Worm (Caenorhabditis elegans): ENCODE results near the gene M79.2.
A peak's percentile ranks its signal among the peaks of the same experiment; 100 is the strongest.

The M79.2 gene

DNA sequence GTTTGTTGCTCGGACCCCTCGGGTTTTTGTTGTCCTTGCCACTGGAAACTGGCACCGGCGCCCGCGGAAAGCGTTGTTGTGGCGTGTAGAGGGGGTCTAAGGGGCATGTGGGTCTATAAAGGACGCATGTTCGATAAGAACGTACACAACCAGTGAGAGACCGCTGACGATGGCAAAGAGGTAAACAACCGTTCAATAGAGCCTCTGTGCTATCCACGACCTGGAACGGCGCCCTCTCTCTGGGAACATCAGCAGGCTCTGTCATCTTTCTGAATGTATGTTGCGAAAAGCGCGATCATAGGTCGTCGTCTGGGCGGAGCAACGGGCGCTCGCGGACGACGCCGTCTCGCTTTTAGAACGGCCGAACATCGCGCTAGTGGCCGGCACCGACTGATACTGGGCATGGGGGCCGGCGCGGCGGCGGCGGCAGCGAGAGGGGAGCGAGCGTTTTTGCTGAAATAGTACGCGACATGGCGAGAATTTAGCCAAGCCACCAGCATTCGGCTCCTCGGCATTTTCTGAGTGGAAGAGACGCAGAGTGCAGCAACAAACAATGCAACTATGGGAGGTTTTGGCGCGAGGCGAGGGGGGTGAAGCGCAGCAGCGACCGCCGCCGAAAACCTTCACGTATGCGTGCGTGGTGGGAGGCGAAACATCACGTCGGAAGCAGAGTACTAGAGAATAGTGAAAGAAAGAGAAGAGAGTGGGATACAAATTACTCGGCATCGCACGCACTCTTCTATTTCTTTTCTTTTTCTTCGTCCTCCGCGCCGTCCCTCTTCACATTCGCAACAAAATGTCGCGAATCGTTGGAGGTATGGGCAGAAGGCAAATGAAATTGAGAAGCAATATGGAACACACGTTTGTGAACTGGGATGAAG lies 8.7 kb upstream of the M79.2 start (continued):
- TF ChIP-seq efl-3 (GFP tag; optimal IDR thresholded peaks at IDR 0.05): no peak
- TF ChIP-seq elt-2 (tag; optimal IDR thresholded peaks at IDR 0.05): peak; percentile 63
- TF ChIP-seq sup-37 (GFP tag; optimal IDR thresholded peaks at IDR 0.05): no peak
- peak; percentile 41 for TF ChIP-seq skn-1 (tag; optimal IDR thresholded peaks at IDR 0.05)
- TF ChIP-seq fkh-10 (GFP tag; optimal IDR thresholded peaks at IDR 0.05): peak; percentile 86
- no peak for TF ChIP-seq hpl-2 (GFP tag; optimal IDR thresholded peaks at IDR 0.05)
- peak; percentile 54 for TF ChIP-seq nhr-90 (tag; optimal IDR thresholded peaks at IDR 0.05; ENCODE audit: poor library complexity)
- no peak for TF ChIP-seq hlh-4 (tag; optimal IDR thresholded peaks at IDR 0.05)
- peak; percentile 75 for TF ChIP-seq ztf-4 (tag; optimal IDR thresholded peaks at IDR 0.05)
- TF ChIP-seq unc-130 (tag; optimal IDR thresholded peaks at IDR 0.05): peak; percentile 35
- peak; percentile 9 for TF ChIP-seq vab-15 (tag; optimal IDR thresholded peaks at IDR 0.05)
- TF ChIP-seq hlh-17 (GFP tag; optimal IDR thresholded peaks at IDR 0.05; ENCODE audit: borderline replicate concordance): no peak
- peak; percentile 76 for TF ChIP-seq nhr-85 (tag)
- no peak for TF ChIP-seq aha-1 (tag; optimal IDR thresholded peaks at IDR 0.05)
- no peak for TF ChIP-seq C04F5.9 (tag; optimal IDR thresholded peaks at IDR 0.05)
- no peak for TF ChIP-seq F16B12.6 (tag; optimal IDR thresholded peaks at IDR 0.05)
- TF ChIP-seq nhr-71 (tag; optimal IDR thresholded peaks at IDR 0.05): peak; percentile 89
- peak; percentile 72 for TF ChIP-seq rnt-1 (tag; optimal IDR thresholded peaks at IDR 0.05)
- TF ChIP-seq unc-62 (GFP tag; optimal IDR thresholded peaks at IDR 0.05): no peak
- TF ChIP-seq sptf-1 (tag; optimal IDR thresholded peaks at IDR 0.05): no peak
- no peak for TF ChIP-seq nhr-28 (tag; optimal IDR thresholded peaks at IDR 0.05)
- no peak; the same call in 1 of the 2 replicates for TF ChIP-seq grh-1 (GFP tag; IDR thresholded peaks at IDR 0.05)
- no peak for TF ChIP-seq pqm-1 (tag; optimal IDR thresholded peaks at IDR 0.05)
- no peak for TF ChIP-seq aly-2 (tag; optimal IDR thresholded peaks at IDR 0.05)
- TF ChIP-seq snu-23 (GFP tag; optimal IDR thresholded peaks at IDR 0.05): peak; percentile 86
- peak in 1 of 2 experiments; percentile 84 for TF ChIP-seq mdl-1 (tag; optimal IDR thresholded peaks at IDR 0.05)
- TF ChIP-seq C16A3.4 (tag; optimal IDR thresholded peaks at IDR 0.05): peak; percentile 60
- TF ChIP-seq tlp-1 (tag; optimal IDR thresholded peaks at IDR 0.05): no peak
- no peak for TF ChIP-seq zag-1 (tag; optimal IDR thresholded peaks at IDR 0.05)
- peak; percentile 11 for TF ChIP-seq sox-4 (tag; optimal IDR thresholded peaks at IDR 0.05)
- peak; percentile 71 for TF ChIP-seq nhr-19 (GFP tag; conservative IDR thresholded peaks at IDR 0.05)
- no peak for TF ChIP-seq ama-1 (optimal IDR thresholded peaks at IDR 0.05)
- TF ChIP-seq nhr-12 (tag; optimal IDR thresholded peaks at IDR 0.05): no peak
- TF ChIP-seq alr-1 (tag; optimal IDR thresholded peaks at IDR 0.05; ENCODE audit: borderline replicate concordance): no peak
- peak; percentile 14 for TF ChIP-seq lin-13 (GFP tag; optimal IDR thresholded peaks at IDR 0.05)
- TF ChIP-seq mef-2 (tag; optimal IDR thresholded peaks at IDR 0.05): no peak
- peak; percentile 83 for TF ChIP-seq mep-1 (tag; optimal IDR thresholded peaks at IDR 0.05)
- TF ChIP-seq dsc-1 (tag; optimal IDR thresholded peaks at IDR 0.05): peak; percentile 62
- TF ChIP-seq Y116A8C.19 (tag; optimal IDR thresholded peaks at IDR 0.05; ENCODE audit: borderline replicate concordance): no peak
- peak; percentile 98 for TF ChIP-seq lin-14 (GFP tag; optimal IDR thresholded peaks at IDR 0.05)
- TF ChIP-seq xbp-1 (tag; optimal IDR thresholded peaks at IDR 0.05): peak; percentile 78
- no peak for TF ChIP-seq elt-3 (tag; optimal IDR thresholded peaks at IDR 0.05)
- no peak; the same call in 1 of the 2 replicates for TF ChIP-seq ceh-88 (GFP tag; IDR thresholded peaks at IDR 0.05)
- TF ChIP-seq ceh-8 (GFP tag; optimal IDR thresholded peaks at IDR 0.05): peak; percentile 78
- TF ChIP-seq nhr-84 (tag; optimal IDR thresholded peaks at IDR 0.05): no peak
- TF ChIP-seq fkh-4 (tag; optimal IDR thresholded peaks at IDR 0.05; ENCODE audit: borderline replicate concordance): peak; percentile 29
- TF ChIP-seq pag-3 (tag; optimal IDR thresholded peaks at IDR 0.05; ENCODE audit: borderline replicate concordance, insufficient read depth): peak; percentile 45
- peak; percentile 36 to 59 for TF ChIP-seq efl-1 (optimal IDR thresholded peaks at IDR 0.05)
- peak in 1 of 2 experiments; percentile 81 for TF ChIP-seq efl-1 (GFP tag; optimal IDR thresholded peaks at IDR 0.05 in 1 of 2)
- TF ChIP-seq nhr-77 (tag; optimal IDR thresholded peaks at IDR 0.05): peak; percentile 76
- TF ChIP-seq zip-4 (GFP tag; optimal IDR thresholded peaks at IDR 0.05): no peak
